Worm (Caenorhabditis elegans): ENCODE measurements around the gene F09B12.5.
A peak's percentile ranks its signal among the peaks of the same experiment; 100 is the strongest.

ce11 chrX:15075170-15075569 lies 9.3 kb upstream of the F09B12.5 start:
- TF ChIP-seq ekl-4 (GFP tag; IDR thresholded peaks at IDR 0.05) (no peak), let-607 (tag; optimal IDR thresholded peaks at IDR 0.05) (no peak), ceh-58 (GFP tag; IDR thresholded peaks at IDR 0.05) (no peak), Y95B8A.8 (GFP tag; IDR thresholded peaks at IDR 0.05) (0 out of 2 replicates have a peak, but pooled peaks have one; percentile 7), lag-1 (GFP tag; IDR thresholded peaks at IDR 0.05) (no peak), T26A5.8 (tag; optimal IDR thresholded peaks at IDR 0.05) (no peak), unc-62 (GFP tag; optimal IDR thresholded peaks at IDR 0.05) (no peak), sea-2 (GFP tag; IDR thresholded peaks at IDR 0.05) (no peak), snpc-4 (GFP tag; optimal IDR thresholded peaks at IDR 0.05) (no peak), snpc-4 (tag; optimal IDR thresholded peaks at IDR 0.05) (peak in 2 of 4 experiments; percentile 51 to 80), F10E7.11 (tag; optimal IDR thresholded peaks at IDR 0.05) (no peak), ceh-100 (GFP tag; IDR thresholded peaks at IDR 0.05) (no peak), mcd-1 (GFP tag; IDR thresholded peaks at IDR 0.05) (no peak), hsf-1 (GFP tag; IDR thresholded peaks at IDR 0.05) (no peak)

Data from whole organism, young adult.